Worm (Caenorhabditis elegans) whole organism, mixed stage, embryonic: ENCODE measurements around the gene adah-1.

Experiments used
- bed-3 ChIP-seq: fragments of 200-800 bp; sonication (Bioruptor generic); optimal IDR thresholded peaks from 3 replicates; lab custom pipeline; 2018; ENCODE audit warnings: mild to moderate bottlenecking, missing genetic modification characterization, moderate library complexity, missing compliant biosample characterization
- elt-3 ChIP-seq: fragments of 150-350 bp; optimal IDR thresholded peaks from 2 replicates; lab custom pipeline; 2014; ENCODE audit warnings: missing biosample characterization, missing genetic modification characterization
- hlh-1 ChIP-seq: fragments of 150-350 bp; optimal IDR thresholded peaks from 2 replicates; lab custom pipeline; 2014; ENCODE audit warnings: missing biosample characterization, missing genetic modification reagents, missing genetic modification characterization
- lin-13 ChIP-seq: fragments of 150-350 bp; optimal IDR thresholded peaks from 2 replicates; lab custom pipeline; 2014; ENCODE audit warnings: missing biosample characterization, missing genetic modification characterization
- nhr-12 ChIP-seq: fragments of 150-350 bp; optimal IDR thresholded peaks from 2 replicates; lab custom pipeline; 2014; ENCODE audit warnings: missing biosample characterization, missing genetic modification characterization
- nhr-28 ChIP-seq: fragments of 150-350 bp; optimal IDR thresholded peaks from 2 replicates; lab custom pipeline; 2014; ENCODE audit warnings: missing biosample characterization, missing genetic modification characterization
- unc-62 ChIP-seq: fragments of 150-350 bp; optimal IDR thresholded peaks from 2 replicates; lab custom pipeline; 2014; ENCODE audit warnings: missing biosample characterization, missing genetic modification reagents, missing genetic modification characterization
- ztf-11 ChIP-seq: fragments of 150-350 bp; optimal IDR thresholded peaks from 2 replicates; lab custom pipeline; 2014; ENCODE audit warnings: missing biosample characterization, missing genetic modification characterization

- TF ChIP-seq nhr-28 (no peak), ztf-11 (tag; lab: Kevin White, UChicago) (no peak), elt-3 (tag; lab: Kevin White, UChicago) (no peak), bed-3 (GFP tag; lab: Kevin White, UChicago) (no peak), lin-13 (no peak), unc-62 (no peak), nhr-12 (tag; lab: Kevin White, UChicago) (no peak), hlh-1 (no peak)
Measured at ce11 chrIV:7065022-7065421, 41.0 kb downstream of the adah-1 start, which contains the start of gene Y43B11AL.1.
